Worm (Caenorhabditis elegans): Measurements from ENCODE around the gene C33D9.6.
A peak's percentile ranks its signal among the peaks of the same experiment; 100 is the strongest.

DNA sequence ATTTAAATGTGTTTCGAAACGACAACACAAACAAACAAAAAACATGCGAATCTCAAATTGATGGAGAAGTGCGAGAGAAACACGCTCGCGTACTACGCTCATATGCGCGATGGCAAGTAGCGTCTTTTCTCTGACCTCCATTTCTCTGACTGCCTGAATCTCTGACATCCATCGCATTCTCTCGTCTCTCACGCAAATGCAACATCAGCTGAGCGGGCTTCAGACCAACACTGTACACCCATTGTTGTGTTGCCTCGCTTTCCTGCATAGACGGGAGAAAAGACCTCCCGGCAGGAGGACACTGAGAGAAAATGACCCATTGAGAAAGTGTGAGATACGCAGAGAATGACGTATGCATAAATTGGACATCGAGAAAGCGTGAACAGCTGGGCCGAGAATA is 4.2 kb upstream of the C33D9.6 start:
- TF ChIP-seq unc-55 (GFP tag; optimal IDR thresholded peaks at IDR 0.05) (peak; percentile 45), unc-39 (tag; optimal IDR thresholded peaks at IDR 0.05) (no peak), nhr-77 (tag; optimal IDR thresholded peaks at IDR 0.05) (no peak), elt-1 (tag; optimal IDR thresholded peaks at IDR 0.05) (no peak), lsy-2 (tag; optimal IDR thresholded peaks at IDR 0.05) (peak in 1 of 2 experiments; percentile 66), elt-3 (tag; optimal IDR thresholded peaks at IDR 0.05) (no peak)
